Fruit fly (Drosophila melanogaster): ENCODE measurements around the gene Nprl2.

The Nprl2 gene

DNA sequence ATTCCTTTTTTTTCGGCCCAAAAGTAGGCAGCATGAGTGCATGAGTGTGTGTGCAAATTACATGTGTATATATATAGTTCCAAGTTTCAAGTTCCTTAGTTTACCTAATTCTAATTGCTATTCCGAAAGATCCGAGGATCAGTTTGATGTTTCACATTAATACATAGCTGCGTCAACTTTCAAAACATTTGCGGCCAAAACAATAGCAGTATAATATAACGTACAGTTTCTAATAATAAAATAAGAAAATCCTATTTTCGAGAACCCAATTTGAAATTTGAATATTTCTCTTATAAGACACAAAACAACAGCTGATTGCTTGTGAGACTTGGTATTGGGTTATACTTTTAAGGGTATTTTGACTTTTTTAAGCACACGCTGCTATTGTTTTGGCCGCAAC lies 45.1 kb downstream of the Nprl2 start (continued):
- peak in 1 of 2 experiments; percentile 69 for TF ChIP-seq insv (GFP tag; optimal IDR thresholded peaks at IDR 0.05)

DNA sequence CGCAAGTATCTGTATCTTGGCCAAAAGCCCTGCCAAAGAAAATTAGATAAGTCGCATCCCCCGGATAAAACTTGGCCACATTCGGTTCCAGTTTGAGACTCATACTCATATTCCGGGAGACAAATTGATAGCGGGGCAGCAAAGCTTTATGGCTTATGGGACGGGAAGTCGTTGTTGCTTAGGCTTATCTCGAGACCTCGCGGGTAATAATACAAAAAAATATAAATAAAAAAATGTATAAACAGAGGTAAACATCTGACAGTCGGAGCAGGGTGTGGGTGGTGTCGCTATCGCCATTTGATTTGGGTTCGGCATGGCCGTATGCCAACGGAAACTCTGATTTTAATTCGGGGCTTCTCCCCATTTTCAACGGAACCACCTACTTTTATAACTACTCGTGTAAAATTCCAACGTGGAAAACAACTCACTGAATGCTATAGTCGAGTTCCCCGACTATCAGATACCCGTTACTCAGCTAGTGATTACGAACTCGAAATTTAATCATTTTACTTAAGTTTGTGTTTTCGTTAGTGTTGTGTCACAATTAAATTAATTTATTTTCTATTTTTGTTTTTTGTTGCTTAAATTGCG lies 46.5 kb downstream of the Nprl2 start:
- TF ChIP-seq ci (GFP tag; IDR thresholded peaks at IDR 0.05) (0 out of 3 replicates have a peak, but pooled peaks have one; percentile 45), exex (tag; optimal IDR thresholded peaks at IDR 0.05) (peak; percentile 3), cwo (GFP tag; optimal IDR thresholded peaks at IDR 0.05) (peak; percentile 6), nerfin-2 (GFP tag; IDR thresholded peaks at IDR 0.05; ENCODE audit: partially characterized antibody) (peak; percentile 53; the same call in 1 of the 2 replicates), CG9609 (GFP tag; optimal IDR thresholded peaks at IDR 0.05) (no peak), CG4820 (GFP tag; optimal IDR thresholded peaks at IDR 0.05) (no peak), Drgx (GFP tag; IDR thresholded peaks at IDR 0.05) (no peak), CG2199 (GFP tag; IDR thresholded peaks at IDR 0.05) (0 out of 3 replicates have a peak, but pooled peaks have one; percentile 16), Chrac-16 (GFP tag; optimal IDR thresholded peaks at IDR 0.05) (no peak), HLH4C (GFP tag; IDR thresholded peaks at IDR 0.05; ENCODE audit: partially characterized antibody) (peak; percentile 58; the same call in 2 of the 3 replicates), ash1 (GFP tag; optimal IDR thresholded peaks at IDR 0.05) (no peak), Taf1 (GFP tag; IDR thresholded peaks at IDR 0.05) (0 out of 2 replicates have a peak, but pooled peaks have one; percentile 18), Ets97D (GFP tag; optimal IDR thresholded peaks at IDR 0.05) (no peak), Mes4 (GFP tag; optimal IDR thresholded peaks at IDR 0.05) (no peak), sug (tag; optimal IDR thresholded peaks at IDR 0.05) (peak; percentile 42), Neu2 (GFP tag; optimal IDR thresholded peaks at IDR 0.05; ENCODE audit: borderline replicate concordance) (no peak), CG2678 (tag; optimal IDR thresholded peaks at IDR 0.05) (peak; percentile 10), tgo (GFP tag; IDR thresholded peaks at IDR 0.05) (no peak), sens (GFP tag) (peak; percentile 31), CG17361 (GFP tag; IDR thresholded peaks at IDR 0.05) (no peak), CG1603 (tag; optimal IDR thresholded peaks at IDR 0.05) (no peak), Med (GFP tag) (peak; percentile 53), CG34376 (GFP tag; optimal IDR thresholded peaks at IDR 0.05) (peak; percentile 12), CG15514 (GFP tag; optimal IDR thresholded peaks at IDR 0.05) (peak; percentile 1), CG12769 (tag; optimal IDR thresholded peaks at IDR 0.05) (peak; percentile 34), inv (GFP tag; IDR thresholded peaks at IDR 0.05; ENCODE audit: partially characterized antibody) (peak; percentile 16; the same call in 1 of the 2 replicates), CG13894 (tag; optimal IDR thresholded peaks at IDR 0.05) (peak; percentile 79), Ets65A (GFP tag) (no peak), tna (GFP tag; IDR thresholded peaks at IDR 0.05; ENCODE audit: partially characterized antibody) (peak; percentile 45; the same call in 1 of the 2 replicates), D19B (GFP tag; optimal IDR thresholded peaks at IDR 0.05) (peak; percentile 63), mirr (GFP tag; optimal IDR thresholded peaks at IDR 0.05) (peak; percentile 5), CG17359 (tag; optimal IDR thresholded peaks at IDR 0.05) (no peak)

DNA sequence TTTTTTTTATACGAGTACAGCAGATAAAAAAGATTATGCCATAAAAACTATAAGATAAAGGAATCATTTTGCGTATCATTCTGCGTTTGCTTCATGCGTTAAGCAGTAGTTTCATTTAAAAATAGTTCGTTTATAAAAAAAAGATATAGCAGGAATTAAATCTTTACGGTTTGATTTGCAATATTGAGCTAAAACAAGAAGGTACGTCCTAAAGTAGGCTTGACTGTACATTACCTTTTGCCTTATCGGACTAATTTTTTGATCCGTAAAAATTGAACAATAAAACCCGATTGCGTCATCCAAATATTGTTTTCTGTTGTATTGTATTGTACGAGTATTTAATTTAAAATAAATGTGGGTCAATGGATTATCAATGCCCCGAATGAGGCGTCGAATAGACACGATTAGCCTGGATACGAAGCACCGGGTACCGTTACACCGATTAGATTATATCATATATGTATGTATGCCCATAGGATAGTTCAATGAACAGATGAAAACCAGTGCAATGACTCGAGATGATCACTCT lies 47.3 kb downstream of the Nprl2 start:
- TF ChIP-seq sens (GFP tag) (peak; percentile 60), MTF-1 (GFP tag; optimal IDR thresholded peaks at IDR 0.05; ENCODE audit: borderline replicate concordance) (no peak), Tbp (GFP tag; optimal IDR thresholded peaks at IDR 0.05) (no peak), grau (tag; optimal IDR thresholded peaks at IDR 0.05) (peak; percentile 46), Pdp1 (GFP tag; optimal IDR thresholded peaks at IDR 0.05) (peak in 1 of 2 experiments; percentile 71), CG2678 (tag; optimal IDR thresholded peaks at IDR 0.05) (peak; percentile 25)
